Worm (Caenorhabditis elegans): ENCODE data around the gene F42A6.2.
A peak's percentile ranks its signal among the peaks of the same experiment; 100 is the strongest.
"Not testable (repeated sequence)": the region's sequence is repeated elsewhere in the genome, so short reads cannot be mapped to it uniquely, and the experiment has no call there.

The F42A6.2 gene

DNA sequence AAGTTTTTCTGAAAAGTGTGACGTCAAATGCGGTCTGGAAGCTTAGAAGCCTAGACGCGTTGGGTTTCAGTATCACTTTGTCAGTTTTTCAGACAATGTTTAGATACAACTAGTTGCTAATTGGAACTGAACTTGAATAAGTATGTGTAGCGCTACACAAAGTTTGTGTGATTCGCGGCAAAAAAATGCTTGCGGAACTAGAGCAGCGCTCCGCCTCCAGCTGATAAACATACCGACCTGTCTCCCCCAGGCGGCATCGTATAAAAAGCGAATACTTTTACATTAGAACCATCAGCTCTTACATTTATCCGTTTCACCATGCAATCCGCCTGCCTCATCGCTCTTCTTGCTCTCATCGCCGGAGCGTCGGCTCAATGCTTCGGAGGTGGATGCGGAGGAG is 37.6 kb upstream of the F42A6.2 start, which contains the start of gene idpp-12:
Gene idpp-12 (plus strand): TSS at position 301 of the 400 bp plus-strand sequence.
- not testable (repeated sequence) for TF ChIP-seq tab-1, ztf-29, ztf-23 (GFP tag; IDR thresholded peaks at IDR 0.05)

DNA sequence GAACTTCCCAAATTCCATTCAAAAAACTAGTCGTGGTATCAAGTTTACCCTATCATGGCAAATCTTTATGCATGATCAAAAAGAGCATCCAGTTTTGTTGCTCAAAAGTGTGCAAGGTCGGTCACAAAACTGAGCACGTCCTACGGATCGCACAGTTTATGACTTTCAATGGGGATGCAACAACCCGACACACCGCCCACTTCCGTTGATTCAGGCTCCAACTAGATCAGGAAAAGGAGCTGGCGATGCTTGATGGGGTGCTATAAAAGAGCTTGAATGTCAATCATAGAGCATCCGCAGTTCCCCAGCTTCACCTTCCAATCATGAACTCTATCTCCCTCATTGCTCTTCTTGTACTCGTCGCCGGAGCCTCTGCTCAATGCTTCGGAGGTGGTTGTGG is 35.7 kb upstream of the F42A6.2 start, which contains the start of gene W08E12.2:
Gene W08E12.2 (plus strand): TSS at position 301 of the 400 bp plus-strand sequence.
- no peak for TF ChIP-seq med-1 (GFP tag; optimal IDR thresholded peaks at IDR 0.05; ENCODE audit: insufficient read depth)
- no peak for TF ChIP-seq flt-1 (GFP tag; IDR thresholded peaks at IDR 0.05)
- TF ChIP-seq cog-1 (tag; optimal IDR thresholded peaks at IDR 0.05) = no peak
- no peak for TF ChIP-seq tab-1 (GFP tag; IDR thresholded peaks at IDR 0.05)
- TF ChIP-seq ref-1 (GFP tag; conservative IDR thresholded peaks at IDR 0.05) = no peak
- no peak for TF ChIP-seq klf-2 (GFP tag; conservative IDR thresholded peaks at IDR 0.05)
- no peak for TF ChIP-seq ztf-29 (GFP tag; IDR thresholded peaks at IDR 0.05)
- TF ChIP-seq ztf-23 (GFP tag; IDR thresholded peaks at IDR 0.05) = no peak
- TF ChIP-seq T22C8.4 (GFP tag; IDR thresholded peaks at IDR 0.05) = no peak

DNA sequence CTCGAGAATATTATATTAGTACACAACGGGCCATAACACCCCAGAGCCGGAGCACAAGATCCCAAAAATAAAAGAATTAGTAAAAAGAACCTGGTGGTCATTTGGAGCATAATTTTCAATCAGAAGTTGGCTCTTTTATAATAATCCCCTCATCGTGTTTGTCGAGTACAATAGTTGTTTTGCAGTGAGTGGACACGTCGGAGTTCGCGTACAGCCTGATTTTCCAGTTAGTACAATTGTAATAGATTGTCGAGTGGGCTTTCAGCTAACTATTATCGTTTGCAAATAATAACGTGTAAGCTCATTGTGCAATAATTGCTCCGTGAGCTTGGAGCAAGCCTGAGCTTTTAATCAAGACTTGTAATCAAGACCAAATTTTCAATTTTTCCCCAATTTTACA is 33.8 kb upstream of the F42A6.2 start, which contains the start of gene W08E12.9:
Gene W08E12.9 (minus strand): TSS at position 101 of the 400 bp plus-strand sequence.
- no peak for TF ChIP-seq ztf-23 (GFP tag; IDR thresholded peaks at IDR 0.05)
- no peak for TF ChIP-seq med-1 (GFP tag; optimal IDR thresholded peaks at IDR 0.05; ENCODE audit: insufficient read depth)
- no peak for TF ChIP-seq T22C8.4 (GFP tag; IDR thresholded peaks at IDR 0.05)
- TF ChIP-seq tab-1 (GFP tag; IDR thresholded peaks at IDR 0.05) = no peak
- no peak for TF ChIP-seq cog-1 (tag; optimal IDR thresholded peaks at IDR 0.05)
- TF ChIP-seq ztf-29 (GFP tag; IDR thresholded peaks at IDR 0.05) = no peak
- no peak for TF ChIP-seq flt-1 (GFP tag; IDR thresholded peaks at IDR 0.05)
- TF ChIP-seq klf-2 (GFP tag; conservative IDR thresholded peaks at IDR 0.05) = no peak
- no peak for TF ChIP-seq ref-1 (GFP tag; conservative IDR thresholded peaks at IDR 0.05)

DNA sequence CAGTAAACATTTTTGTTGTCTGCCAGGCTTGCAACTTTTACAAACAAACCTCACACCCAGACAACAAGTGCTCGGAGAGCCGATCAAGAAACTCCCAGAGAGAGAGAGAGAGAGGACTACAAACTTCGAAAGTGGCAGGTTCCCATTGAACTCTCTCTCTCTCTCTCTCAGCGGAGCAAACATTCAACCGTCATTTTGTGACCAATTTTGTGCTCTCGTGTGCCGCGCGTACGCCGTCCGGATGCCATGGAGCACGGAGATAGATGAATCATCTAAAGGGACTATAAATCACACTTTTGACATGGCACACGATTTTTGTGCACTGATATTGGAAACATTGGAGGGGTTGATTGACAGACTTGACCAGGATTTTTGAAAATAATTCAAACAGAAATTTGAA is 32.4 kb upstream of the F42A6.2 start:
- no peak for TF ChIP-seq T22C8.4 (GFP tag; IDR thresholded peaks at IDR 0.05)
- TF ChIP-seq flt-1 (GFP tag; IDR thresholded peaks at IDR 0.05) = no peak
- TF ChIP-seq klf-2 (GFP tag; conservative IDR thresholded peaks at IDR 0.05) = no peak
- TF ChIP-seq ztf-23 (GFP tag; IDR thresholded peaks at IDR 0.05) = no peak
- no peak for TF ChIP-seq cog-1 (tag; optimal IDR thresholded peaks at IDR 0.05)
- no peak for TF ChIP-seq ztf-29 (GFP tag; IDR thresholded peaks at IDR 0.05)
- TF ChIP-seq med-1 (GFP tag; optimal IDR thresholded peaks at IDR 0.05; ENCODE audit: insufficient read depth) = no peak
- no peak for TF ChIP-seq tab-1 (GFP tag; IDR thresholded peaks at IDR 0.05)

DNA sequence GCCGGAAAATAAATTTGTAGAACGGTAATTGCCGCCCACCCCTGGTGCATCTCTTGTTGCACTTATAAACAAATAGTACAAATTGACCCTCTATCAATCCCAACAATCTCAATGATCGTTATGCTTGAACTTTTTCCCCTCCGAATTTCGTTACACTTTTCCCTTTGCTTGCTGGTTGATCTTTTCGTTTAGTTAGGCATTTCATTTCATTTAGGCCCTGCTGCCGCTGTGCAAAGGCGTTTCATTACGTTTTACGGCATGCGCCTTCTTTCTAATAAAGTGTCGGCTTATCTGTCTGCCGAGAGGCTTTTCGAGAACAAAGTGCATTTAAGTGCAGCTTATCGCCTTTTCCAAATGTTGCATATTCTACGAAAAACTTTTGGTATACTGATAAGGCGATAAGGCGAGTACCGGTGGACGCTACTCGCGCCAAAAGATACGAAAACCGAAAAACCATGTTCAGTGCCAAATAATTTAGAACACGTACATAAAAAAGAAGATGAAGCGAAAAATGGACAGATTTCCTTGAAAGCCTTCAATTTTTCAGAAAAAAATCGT is 30.5 kb upstream of the F42A6.2 start:
- TF ChIP-seq flt-1 (GFP tag; IDR thresholded peaks at IDR 0.05) (no peak), cog-1 (tag; optimal IDR thresholded peaks at IDR 0.05) (no peak), med-1 (GFP tag; optimal IDR thresholded peaks at IDR 0.05; ENCODE audit: insufficient read depth) (no peak), ref-1 (GFP tag; conservative IDR thresholded peaks at IDR 0.05) (no peak), ztf-29 (GFP tag; IDR thresholded peaks at IDR 0.05) (no peak), klf-2 (GFP tag; conservative IDR thresholded peaks at IDR 0.05) (no peak), tab-1 (GFP tag; IDR thresholded peaks at IDR 0.05) (no peak), ztf-23 (GFP tag; IDR thresholded peaks at IDR 0.05) (no peak), T22C8.4 (GFP tag; IDR thresholded peaks at IDR 0.05) (no peak)

DNA sequence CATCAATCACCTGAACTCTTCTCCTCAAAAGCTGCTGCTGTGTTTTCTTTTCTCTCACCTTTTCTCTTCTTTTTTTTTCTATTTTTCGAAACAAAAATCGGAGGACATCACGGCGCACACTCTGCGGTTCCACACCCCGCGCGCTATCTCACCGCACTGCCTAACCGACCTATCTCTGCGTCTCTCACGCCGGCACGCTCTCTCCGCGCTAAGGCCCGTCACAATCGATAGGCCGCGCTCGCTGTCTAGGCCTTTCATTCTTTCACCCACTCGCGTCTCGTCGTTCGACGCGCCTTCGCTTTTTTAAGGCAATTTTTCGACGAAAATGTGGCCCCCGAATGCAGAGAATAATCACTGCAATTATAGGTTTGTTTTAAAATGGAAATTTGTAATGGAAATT is 30.0 kb upstream of the F42A6.2 start, which contains the start of gene zip-11:
Gene zip-11 (plus strand): TSS at position 34 of the 400 bp plus-strand sequence.
- TF ChIP-seq tab-1 (GFP tag; IDR thresholded peaks at IDR 0.05) (no peak), flt-1 (GFP tag; IDR thresholded peaks at IDR 0.05) (no peak), T22C8.4 (GFP tag; IDR thresholded peaks at IDR 0.05) (peak; percentile 62; the same call in 1 of the 2 replicates), med-1 (GFP tag; optimal IDR thresholded peaks at IDR 0.05; ENCODE audit: insufficient read depth) (no peak), ztf-23 (GFP tag; IDR thresholded peaks at IDR 0.05) (no peak)

DNA sequence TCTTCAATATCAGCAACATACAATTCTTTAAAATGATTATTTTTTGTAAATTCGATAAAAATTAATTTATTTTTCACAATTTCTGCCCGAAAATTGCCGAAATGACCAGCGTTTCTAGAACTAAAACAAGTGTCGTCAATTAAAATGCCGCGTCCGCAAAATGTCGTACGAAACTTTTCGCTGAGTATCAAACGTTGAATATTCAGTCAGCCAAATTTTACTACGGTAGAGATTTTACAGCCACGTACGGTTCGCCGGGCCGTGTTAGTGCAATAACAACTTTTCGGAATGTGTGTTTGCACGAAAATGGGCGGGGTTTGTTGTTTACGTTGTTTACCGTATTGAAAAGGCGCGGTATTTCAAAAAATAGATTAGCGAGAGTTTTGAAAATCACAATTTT is 28.0 kb upstream of the F42A6.2 start:
- 0 out of 2 replicates have a peak, but pooled peaks have one; percentile 34 for TF ChIP-seq ztf-23 (GFP tag; IDR thresholded peaks at IDR 0.05)

DNA sequence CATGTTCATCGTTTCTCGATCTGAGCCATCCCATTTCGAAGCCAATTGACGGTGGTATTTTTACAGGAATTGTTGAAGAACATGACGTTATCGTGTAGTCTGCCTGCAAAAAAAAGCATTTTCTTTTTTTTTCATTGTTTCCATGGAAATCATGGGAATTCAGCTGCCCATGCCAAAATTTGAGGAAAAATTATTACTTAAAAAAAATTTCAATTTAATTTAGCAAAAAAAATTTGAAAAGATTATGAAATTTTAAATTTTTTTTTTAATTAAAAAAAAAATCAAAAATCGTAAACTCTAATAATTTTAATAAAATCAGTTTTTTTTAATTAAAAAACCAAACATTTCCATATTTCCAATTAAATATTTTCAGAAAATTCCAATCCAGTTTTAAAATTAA is 9.5 kb upstream of the F42A6.2 start, which contains the start of gene F42A6.5:
Gene F42A6.5 (minus strand): TSS at position 101 of the 400 bp plus-strand sequence.
- not testable (repeated sequence) for TF ChIP-seq klf-2 (GFP tag; conservative IDR thresholded peaks at IDR 0.05); med-1 (GFP tag; optimal IDR thresholded peaks at IDR 0.05; ENCODE audit: insufficient read depth); tab-1 (GFP tag; IDR thresholded peaks at IDR 0.05)

DNA sequence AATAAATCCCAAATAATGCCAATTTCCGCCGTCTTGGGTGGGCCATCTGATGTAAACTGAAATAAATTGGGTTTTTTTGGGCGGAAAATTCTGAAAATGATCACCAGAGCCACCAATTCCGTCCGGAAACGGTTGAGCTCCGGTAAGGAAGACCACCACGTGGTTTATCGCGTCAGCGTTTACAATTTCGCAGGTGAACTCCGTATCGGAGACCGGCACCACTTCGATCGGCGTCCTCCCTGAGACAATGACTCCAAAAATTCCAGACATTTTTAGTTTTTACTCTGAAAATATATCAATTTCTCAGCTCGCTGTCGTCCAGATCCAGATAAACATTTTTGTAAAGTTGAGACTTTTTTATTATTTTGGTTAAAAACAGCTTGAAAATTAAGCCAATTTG is 4.7 kb upstream of the F42A6.2 start, which contains the start of gene F42A6.6:
Gene F42A6.6 (minus strand): TSS at position 289 of the 400 bp plus-strand sequence.
- TF ChIP-seq cog-1 (tag; optimal IDR thresholded peaks at IDR 0.05) (no peak), flt-1 (GFP tag; IDR thresholded peaks at IDR 0.05) (no peak), ztf-23 (GFP tag; IDR thresholded peaks at IDR 0.05) (0 out of 2 replicates have a peak, but pooled peaks have one; percentile 26)

DNA sequence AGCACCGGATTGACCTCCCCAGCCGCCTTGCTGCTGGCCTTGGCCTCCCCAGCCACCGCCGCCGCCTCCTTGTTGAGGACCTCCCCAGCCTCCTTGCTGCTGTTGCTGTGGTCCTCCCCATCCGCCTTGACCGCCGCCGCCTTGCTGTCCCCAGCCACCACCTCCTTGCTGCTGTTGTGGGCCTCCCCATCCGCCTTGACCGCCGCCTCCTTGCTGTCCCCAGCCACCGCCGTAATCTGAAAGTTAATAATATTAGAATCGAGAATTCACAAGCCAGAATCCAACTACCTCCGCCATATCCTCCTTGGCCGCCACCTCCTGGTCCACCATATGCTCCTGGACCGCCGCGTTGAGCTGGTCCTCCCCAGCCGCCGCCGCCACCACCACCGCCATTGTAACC is 4.0 kb upstream of the F42A6.2 start:
- no peak for TF ChIP-seq klf-2 (GFP tag; conservative IDR thresholded peaks at IDR 0.05)
- TF ChIP-seq ztf-29 (GFP tag; IDR thresholded peaks at IDR 0.05) = no peak
- TF ChIP-seq flt-1 (GFP tag; IDR thresholded peaks at IDR 0.05) = peak; percentile 74
- peak; percentile 72 for TF ChIP-seq ztf-23 (GFP tag; IDR thresholded peaks at IDR 0.05)
- TF ChIP-seq T22C8.4 (GFP tag; IDR thresholded peaks at IDR 0.05) = 0 out of 2 replicates have a peak, but pooled peaks have one; percentile 25
- no peak for TF ChIP-seq med-1 (GFP tag; optimal IDR thresholded peaks at IDR 0.05; ENCODE audit: insufficient read depth)
- TF ChIP-seq tab-1 (GFP tag; IDR thresholded peaks at IDR 0.05) = no peak; the same call in none of the 2 replicates
- no peak for TF ChIP-seq cog-1 (tag; optimal IDR thresholded peaks at IDR 0.05)
- TF ChIP-seq ref-1 (GFP tag; conservative IDR thresholded peaks at IDR 0.05) = peak; percentile 57

Data from whole organism, midembryonic.